Worm (Caenorhabditis elegans): Measurements from ENCODE around the gene E02C12.6.

DNA sequence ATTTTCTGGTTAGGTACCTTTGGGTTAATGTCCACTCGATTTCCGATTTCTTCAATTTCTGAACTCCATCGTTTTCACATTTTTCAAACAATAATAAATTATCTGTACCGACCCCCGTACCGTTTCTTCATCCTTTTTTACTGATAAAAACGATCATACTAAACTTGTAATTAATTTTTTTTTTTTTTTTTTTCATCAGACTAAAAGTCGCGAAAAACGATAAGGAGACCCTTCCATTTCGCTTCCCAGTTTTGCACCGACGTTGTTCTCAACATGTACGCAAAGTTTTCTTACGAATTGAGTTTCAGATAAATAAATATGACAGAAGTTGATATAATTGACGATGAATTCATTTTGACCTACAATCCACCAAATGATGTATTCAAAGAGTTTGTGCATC lies 49.7 kb downstream of the E02C12.6 start, which contains the start of gene F44A2.7:
- no peak for TF ChIP-seq nhr-102 (tag; optimal IDR thresholded peaks at IDR 0.05)
- TF ChIP-seq nhr-28 (tag; optimal IDR thresholded peaks at IDR 0.05) = no peak
- TF ChIP-seq fkh-10 (GFP tag; optimal IDR thresholded peaks at IDR 0.05) = no peak
- TF ChIP-seq nhr-41 (GFP tag; IDR thresholded peaks at IDR 0.05) = no peak
- TF ChIP-seq zip-11 (GFP tag; IDR thresholded peaks at IDR 0.05) = no peak
- no peak for TF ChIP-seq T26A8.4 (GFP tag; IDR thresholded peaks at IDR 0.05)
- TF ChIP-seq rbr-2 (tag; optimal IDR thresholded peaks at IDR 0.05) = no peak
- TF ChIP-seq nhr-11 (tag; optimal IDR thresholded peaks at IDR 0.05) = no peak
- no peak for TF ChIP-seq snpc-1.2 (GFP tag; IDR thresholded peaks at IDR 0.05)
- TF ChIP-seq madf-5 (GFP tag; IDR thresholded peaks at IDR 0.05) = no peak
- no peak for TF ChIP-seq nhr-10 (tag; optimal IDR thresholded peaks at IDR 0.05)
- TF ChIP-seq pqm-1 (tag; optimal IDR thresholded peaks at IDR 0.05) = no peak
- no peak for TF ChIP-seq lin-15B (tag; optimal IDR thresholded peaks at IDR 0.05)
- no peak for TF ChIP-seq hif-1 (tag; optimal IDR thresholded peaks at IDR 0.05)
